Worm (Caenorhabditis elegans) whole organism, young adult: Measurements from ENCODE around the gene cdk-12.
A peak's percentile ranks its signal among the peaks of the same experiment; 100 is the strongest.
"Not testable (repeated sequence)": the region's sequence is repeated elsewhere in the genome, so short reads cannot be mapped to it uniquely, and the experiment has no call there.

Experiments
- B0261.1 ChIP-seq: sonication (generic microtip); optimal IDR thresholded peaks from 2 replicates; lab custom pipeline; 2016; ENCODE audit warnings: mild to moderate bottlenecking, missing genetic modification characterization, moderate library complexity, missing compliant biosample characterization
- C06A6.2 ChIP-seq: fragments of 200-800 bp; sonication (Bioruptor generic); conservative IDR thresholded peaks from 2 replicates; pipeline ENCODE4 v1.3.6; 2022; ENCODE audit warnings: missing genetic modification characterization, missing compliant biosample characterization
- C17E4.6 ChIP-seq: fragments of 200-800 bp; sonication (Bioruptor generic); IDR thresholded peaks from 2 replicates; pipeline ENCODE4 v1.3.6; 2022; ENCODE audit warnings: missing genetic modification reagents, missing genetic modification characterization, missing compliant biosample characterization
- D2030.7 ChIP-seq: fragments of 200-800 bp; sonication (Bioruptor generic); IDR thresholded peaks from 2 replicates; pipeline ENCODE4 v1.3.6; 2022; ENCODE audit warnings: missing genetic modification reagents, missing genetic modification characterization, missing compliant biosample characterization
- F23B12.7 ChIP-seq: sonication (generic microtip); optimal IDR thresholded peaks from 2 replicates; lab custom pipeline; 2017; ENCODE audit warnings: missing genetic modification characterization, mild to moderate bottlenecking, missing compliant biosample characterization, antibody characterized with exemption, moderate library complexity; ENCODE audit not compliant: insufficient read depth
- F33H1.4 ChIP-seq: fragments of 200-800 bp; sonication (Bioruptor generic); IDR thresholded peaks from 2 replicates; pipeline ENCODE4 v1.3.6; 2022; ENCODE audit warnings: missing genetic modification reagents, missing genetic modification characterization, missing compliant biosample characterization
- F37B4.10 ChIP-seq: fragments of 200-800 bp; sonication (Bioruptor generic); IDR thresholded peaks from 2 replicates; pipeline ENCODE4 v1.3.6; 2022; ENCODE audit warnings: missing genetic modification characterization, missing compliant biosample characterization
- K11D2.4 ChIP-seq: fragments of 200-800 bp; sonication (Bioruptor generic); IDR thresholded peaks from 2 replicates; pipeline ENCODE4 v1.3.6; 2022; ENCODE audit warnings: missing genetic modification reagents, missing genetic modification characterization, missing compliant biosample characterization
- Y53G8AR.9 ChIP-seq: fragments of 200-800 bp; sonication (Bioruptor generic); conservative IDR thresholded peaks from 2 replicates; pipeline ENCODE4 v1.3.6; 2022; ENCODE audit warnings: missing genetic modification reagents, missing genetic modification characterization, missing compliant biosample characterization
- Y56A3A.18 ChIP-seq: fragments of 200-800 bp; sonication (Bioruptor generic); IDR thresholded peaks from 2 replicates; pipeline ENCODE4 v1.3.6; 2022; ENCODE audit warnings: missing genetic modification reagents, missing genetic modification characterization, missing compliant biosample characterization
- Y95B8A.8 ChIP-seq: fragments of 200-800 bp; sonication (Bioruptor generic); IDR thresholded peaks from 2 replicates; pipeline ENCODE4 v1.3.6; 2022; ENCODE audit warnings: missing genetic modification reagents, missing genetic modification characterization, missing compliant biosample characterization
- ZK185.1 ChIP-seq: sonication (generic microtip); optimal IDR thresholded peaks from 2 replicates; lab custom pipeline; 2016; ENCODE audit warnings: mild to moderate bottlenecking, missing genetic modification characterization, missing compliant biosample characterization; ENCODE audit not compliant: poor library complexity, severe bottlenecking
- atf-7 ChIP-seq: sonication (generic microtip); optimal IDR thresholded peaks from 2 replicates; lab custom pipeline; 2017; ENCODE audit warnings: mild to moderate bottlenecking, missing genetic modification characterization, missing compliant biosample characterization
- attf-5 ChIP-seq: fragments of 200-800 bp; sonication (Bioruptor generic); optimal IDR thresholded peaks from 2 replicates; lab custom pipeline; 2018; ENCODE audit warnings: mild to moderate bottlenecking, missing genetic modification characterization, missing compliant biosample characterization
- ceh-40 ChIP-seq: fragments of 200-800 bp; sonication (Bioruptor generic); IDR thresholded peaks from 2 replicates; pipeline ENCODE4 v1.3.6; 2022; ENCODE audit warnings: missing genetic modification characterization, missing compliant biosample characterization
- ceh-91 ChIP-seq: fragments of 200-800 bp; sonication (Bioruptor generic); IDR thresholded peaks from 2 replicates; pipeline ENCODE4 v1.3.6; 2022; ENCODE audit warnings: missing genetic modification reagents, missing genetic modification characterization, missing compliant biosample characterization
- chd-7 ChIP-seq: sonication (generic microtip); optimal IDR thresholded peaks from 2 replicates; lab custom pipeline; 2016; ENCODE audit warnings: mild to moderate bottlenecking, missing genetic modification characterization, moderate library complexity, missing compliant biosample characterization
- die-1 ChIP-seq: sonication (generic microtip); optimal IDR thresholded peaks from 2 replicates; lab custom pipeline; 2016; ENCODE audit warnings: missing genotype, mild to moderate bottlenecking, missing genetic modification characterization, missing compliant biosample characterization
- dox-1 ChIP-seq: fragments of 200-800 bp; sonication (Bioruptor generic); IDR thresholded peaks from 2 replicates; pipeline ENCODE4 v1.3.6; 2022; ENCODE audit warnings: missing genetic modification reagents, missing genetic modification characterization, missing compliant biosample characterization
- egrh-3 ChIP-seq: fragments of 200-800 bp; sonication (Bioruptor generic); IDR thresholded peaks from 2 replicates; pipeline ENCODE4 v1.3.6; 2022; ENCODE audit warnings: missing genetic modification reagents, missing genetic modification characterization, missing compliant biosample characterization
- ekl-4 ChIP-seq: fragments of 200-800 bp; sonication (Bioruptor generic); IDR thresholded peaks from 2 replicates; pipeline ENCODE4 v1.3.6; 2022; ENCODE audit warnings: missing genetic modification reagents, missing genetic modification characterization, missing compliant biosample characterization
- hmg-1.2 ChIP-seq: fragments of 200-800 bp; sonication (Bioruptor generic); IDR thresholded peaks from 2 replicates; pipeline ENCODE4 v1.3.6; 2022; ENCODE audit warnings: missing genetic modification reagents, missing genetic modification characterization, missing compliant biosample characterization
- hsf-1 ChIP-seq: fragments of 200-800 bp; sonication (Bioruptor generic); IDR thresholded peaks from 2 replicates; pipeline ENCODE4 v1.3.6; 2022; ENCODE audit warnings: missing genetic modification reagents, missing genetic modification characterization, missing compliant biosample characterization
- let-526 ChIP-seq: fragments of 200-800 bp; sonication (Bioruptor generic); IDR thresholded peaks from 2 replicates; pipeline ENCODE4 v1.3.6; 2022; ENCODE audit warnings: missing genetic modification reagents, missing genetic modification characterization, missing compliant biosample characterization
- lin-26 ChIP-seq: fragments of 200-800 bp; sonication (Bioruptor generic); IDR thresholded peaks from 2 replicates; pipeline ENCODE4 v1.3.6; 2022; ENCODE audit warnings: missing genetic modification reagents, missing genetic modification characterization, missing compliant biosample characterization
- lin-40 ChIP-seq: sonication (generic microtip); optimal IDR thresholded peaks from 2 replicates; lab custom pipeline; 2016; ENCODE audit warnings: missing genetic modification characterization, mild to moderate bottlenecking, missing compliant biosample characterization, missing genotype, missing genetic modification reagents
- lsl-1 ChIP-seq: fragments of 200-800 bp; sonication (Bioruptor generic); optimal IDR thresholded peaks from 2 replicates; lab custom pipeline; 2018; ENCODE audit warnings: mild to moderate bottlenecking, missing genetic modification characterization, moderate library complexity, missing compliant biosample characterization
- madf-8 ChIP-seq: fragments of 200-800 bp; sonication (Bioruptor generic); conservative IDR thresholded peaks from 2 replicates; pipeline ENCODE4 v1.3.6; 2022; ENCODE audit warnings: missing genetic modification reagents, missing genetic modification characterization, missing compliant biosample characterization
- mel-28 ChIP-seq: sonication (generic microtip); optimal IDR thresholded peaks from 2 replicates; lab custom pipeline; 2016; ENCODE audit warnings: borderline replicate concordance, mild to moderate bottlenecking, missing genetic modification characterization, missing compliant biosample characterization
- nhr-90 ChIP-seq: sonication (generic microtip); optimal IDR thresholded peaks from 2 replicates; lab custom pipeline; 2016; ENCODE audit warnings: missing genotype, mild to moderate bottlenecking, missing genetic modification characterization, missing compliant biosample characterization
- rcor-1 ChIP-seq: fragments of 200-800 bp; sonication (Bioruptor generic); IDR thresholded peaks from 2 replicates; pipeline ENCODE4 v1.3.6; 2022; ENCODE audit warnings: missing genetic modification reagents, missing genetic modification characterization, missing compliant biosample characterization
- repo-1 ChIP-seq: sonication (generic microtip); optimal IDR thresholded peaks from 2 replicates; lab custom pipeline; 2017; ENCODE audit warnings: mild to moderate bottlenecking, missing genetic modification characterization, missing compliant biosample characterization
- rpc-1 ChIP-seq, 2 experiments: fragments of 150-350 bp in 1 of 2; sonication (generic microtip) in 1 of 2; optimal IDR thresholded peaks; 2 replicates each; lab custom pipeline; 2014 to 2018; ENCODE audit warnings: missing biosample characterization in 1 of 2, missing genetic modification characterization in 1 of 2, missing genetic modification reagents in 1 of 2, missing genotype in 1 of 2
- snpc-4 ChIP-seq, 5 experiments: fragments of 150-350 bp in 1 of 5; sonication (generic microtip) in 4 of 5; optimal IDR thresholded peaks; 2 replicates each; lab custom pipeline; 2014 to 2018; ENCODE audit warnings: missing genetic modification characterization in 5 of 5, missing biosample characterization in 3 of 5, antibody characterized with exemption in 2 of 5, mild to moderate bottlenecking in 2 of 5, missing compliant biosample characterization in 2 of 5, missing genotype in 2 of 5, moderate library complexity in 2 of 5, missing genetic modification reagents in 1 of 5
- somi-1 ChIP-seq: fragments of 200-800 bp; sonication (Bioruptor generic); optimal IDR thresholded peaks from 2 replicates; lab custom pipeline; 2018; ENCODE audit warnings: mild to moderate bottlenecking, missing genetic modification characterization, missing compliant biosample characterization
- ztf-18 ChIP-seq: sonication (generic microtip); optimal IDR thresholded peaks from 2 replicates; lab custom pipeline; 2016; ENCODE audit warnings: missing genotype, mild to moderate bottlenecking, missing genetic modification characterization, missing compliant biosample characterization
- ztf-25 ChIP-seq: fragments of 200-800 bp; sonication (Bioruptor generic); IDR thresholded peaks from 2 replicates; pipeline ENCODE4 v1.3.6; 2022; ENCODE audit warnings: missing genetic modification reagents, missing genetic modification characterization, missing compliant biosample characterization
- ztf-26 ChIP-seq: sonication (generic microtip); optimal IDR thresholded peaks from 2 replicates; lab custom pipeline; 2017; ENCODE audit warnings: missing genetic modification characterization, missing compliant biosample characterization
- ztf-28 ChIP-seq: fragments of 200-800 bp; sonication (Bioruptor generic); IDR thresholded peaks from 2 replicates; pipeline ENCODE4 v1.3.6; 2022; ENCODE audit warnings: missing genetic modification reagents, missing genetic modification characterization, missing compliant biosample characterization

Gene cdk-12

DNA sequence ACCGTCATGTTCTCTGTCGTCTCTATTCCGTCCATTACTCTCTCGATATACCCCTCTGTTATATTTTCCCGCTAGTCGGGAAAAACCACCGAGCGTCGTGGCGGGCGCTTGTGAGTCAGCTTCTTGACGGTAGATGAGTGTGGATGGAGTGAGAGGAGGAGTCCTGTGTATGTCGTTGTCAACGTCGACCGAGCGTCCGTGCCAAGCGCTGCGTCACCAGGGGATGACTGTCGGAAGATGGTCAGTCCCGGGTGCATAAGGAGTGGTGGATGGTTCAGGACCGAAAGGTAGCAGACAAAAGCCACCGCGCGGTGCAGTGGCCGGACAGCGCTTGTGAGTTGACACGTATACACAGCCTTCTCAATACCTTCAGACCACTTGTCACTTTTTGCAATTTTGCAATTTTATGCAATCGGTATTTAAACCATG, 36.6 kb downstream of the cdk-12 start (continued):
- TF ChIP-seq snpc-4 (GFP tag; optimal IDR thresholded peaks at IDR 0.05; lab: Kevin White, UChicago): not testable (repeated sequence)
- TF ChIP-seq snpc-4 (tag; optimal IDR thresholded peaks at IDR 0.05; lab: Kevin White, UChicago) (peak in 2 of 4 experiments; percentile 44 to 65), F23B12.7 (tag; lab: Kevin White, UChicago) (peak; percentile 47), let-526 (GFP tag; lab: Robert Waterston, UW) (peak; percentile 4; the same call in 1 of the 2 replicates), ztf-28 (GFP tag; lab: Robert Waterston, UW) (0 out of 2 replicates have a peak, but pooled peaks have one; percentile 40), somi-1 (GFP tag; lab: Kevin White, UChicago) (peak; percentile 45), Y53G8AR.9 (GFP tag; lab: Robert Waterston, UW) (0 out of 2 replicates have a peak, but pooled peaks have one; percentile 73), lin-40 (peak; percentile 73), lin-26 (GFP tag; lab: Robert Waterston, UW) (peak; percentile 86), K11D2.4 (peak; percentile 49; the same call in 1 of the 2 replicates), ztf-25 (peak; percentile 48; the same call in 1 of the 2 replicates), D2030.7 (GFP tag; lab: Robert Waterston, UW) (peak; percentile 85), egrh-3 (peak; percentile 78), F33H1.4 (GFP tag; lab: Robert Waterston, UW) (peak; percentile 45; the same call in 1 of the 2 replicates), atf-7 (tag; lab: Kevin White, UChicago) (peak; percentile 24), chd-7 (tag; lab: Kevin White, UChicago) (peak; percentile 35), lsl-1 (GFP tag; lab: Kevin White, UChicago) (peak; percentile 30), hsf-1 (GFP tag; lab: Robert Waterston, UW) (0 out of 2 replicates have a peak, but pooled peaks have one; percentile 59), ceh-40 (peak; percentile 51; the same call in 1 of the 2 replicates), mel-28 (peak; percentile 33), attf-5 (GFP tag; lab: Kevin White, UChicago) (peak; percentile 58), madf-8 (GFP tag; lab: Robert Waterston, UW) (peak; percentile 29; the same call in 1 of the 2 replicates), F37B4.10 (GFP tag; lab: Robert Waterston, UW) (0 out of 2 replicates have a peak, but pooled peaks have one; percentile 22), ZK185.1 (tag; lab: Kevin White, UChicago) (peak; percentile 77), ztf-18 (peak; percentile 65), rpc-1 (optimal IDR thresholded peaks at IDR 0.05; lab: Kevin White, UChicago) (peak; percentile 69), rpc-1 (tag; optimal IDR thresholded peaks at IDR 0.05; lab: Kevin White, UChicago) (peak; percentile 66), ekl-4 (GFP tag; lab: Robert Waterston, UW) (peak; percentile 64; the same call in 1 of the 2 replicates), Y95B8A.8 (0 out of 2 replicates have a peak, but pooled peaks have one; percentile 53), nhr-90 (tag; lab: Kevin White, UChicago) (peak; percentile 40), Y56A3A.18 (GFP tag; lab: Robert Waterston, UW) (peak; percentile 62; the same call in 1 of the 2 replicates), C06A6.2 (GFP tag; lab: Robert Waterston, UW) (peak; percentile 50; the same call in 1 of the 2 replicates), dox-1 (GFP tag; lab: Robert Waterston, UW) (peak; percentile 94), C17E4.6 (GFP tag; lab: Robert Waterston, UW) (peak; percentile 67; the same call in 1 of the 2 replicates), B0261.1 (tag; lab: Kevin White, UChicago) (peak; percentile 71), rcor-1 (peak; percentile 85), repo-1 (tag; lab: Kevin White, UChicago) (peak; percentile 74), ztf-26 (tag; lab: Kevin White, UChicago) (peak; percentile 56), hmg-1.2 (GFP tag; lab: Robert Waterston, UW) (peak; percentile 85), ceh-91 (GFP tag; lab: Robert Waterston, UW) (0 out of 2 replicates have a peak, but pooled peaks have one; percentile 39), die-1 (tag; lab: Kevin White, UChicago) (peak; percentile 39)
